Worm (Caenorhabditis elegans) whole organism, L1 larva: ENCODE data around the gene Y42H9AR.1.
A peak's percentile ranks its signal among the peaks of the same experiment; 100 is the strongest.

Experiments used
- C04F5.9 ChIP-seq: sonication (generic microtip); optimal IDR thresholded peaks from 2 replicates; lab custom pipeline; 2016; ENCODE audit warnings: missing genetic modification characterization, missing compliant biosample characterization
- C16A3.4 ChIP-seq: fragments of 150-350 bp; optimal IDR thresholded peaks from 2 replicates; lab custom pipeline; 2014; ENCODE audit warnings: missing biosample characterization, missing genetic modification characterization
- C34B4.2 ChIP-seq: sonication (generic microtip); optimal IDR thresholded peaks from 2 replicates; lab custom pipeline; 2017; ENCODE audit warnings: mild to moderate bottlenecking, missing genetic modification characterization, missing compliant biosample characterization
- alr-1 ChIP-seq: fragments of 200-800 bp; sonication (Bioruptor generic); optimal IDR thresholded peaks from 2 replicates; lab custom pipeline; 2018; ENCODE audit warnings: borderline replicate concordance, mild to moderate bottlenecking, missing genetic modification characterization, missing compliant biosample characterization
- dsc-1 ChIP-seq: sonication (generic microtip); optimal IDR thresholded peaks from 2 replicates; lab custom pipeline; 2016; ENCODE audit warnings: mild to moderate bottlenecking, missing genetic modification characterization, missing compliant biosample characterization
- efl-1 ChIP-seq, 4 experiments: fragments of 150-350 bp; optimal IDR thresholded peaks in 3 of 4; peaks in 1 of 4; 1 replicate in 1 of 4; 2 replicates in 3 of 4; lab custom pipeline; 2014; ENCODE audit warnings: missing biosample characterization in 2 of 4, missing genetic modification characterization in 2 of 4, missing genetic modification reagents in 2 of 4
- egl-13 ChIP-seq: sonication (generic microtip); optimal IDR thresholded peaks from 2 replicates; lab custom pipeline; 2016; ENCODE audit warnings: missing genotype, missing genetic modification reagents, missing genetic modification characterization, missing compliant biosample characterization
- egl-27 ChIP-seq, 2 experiments: fragments of 150-350 bp in 1 of 2; sonication (generic microtip); optimal IDR thresholded peaks; 3 replicates each; lab custom pipeline; 2017 to 2018; ENCODE audit warnings: missing biosample characterization in 2 of 2, missing genetic modification characterization in 2 of 2, missing genetic modification reagents in 2 of 2
- elt-2 ChIP-seq: sonication (generic microtip); optimal IDR thresholded peaks from 2 replicates; lab custom pipeline; 2016; ENCODE audit warnings: missing genetic modification characterization, mild to moderate bottlenecking, inconsistent platforms, missing compliant biosample characterization, missing genetic modification reagents
- fkh-4 ChIP-seq: sonication (generic microtip); optimal IDR thresholded peaks from 2 replicates; lab custom pipeline; 2016; ENCODE audit warnings: missing compliant biosample characterization, missing genetic modification characterization, borderline replicate concordance
- fkh-8 ChIP-seq: sonication (generic microtip); optimal IDR thresholded peaks from 2 replicates; lab custom pipeline; 2016; ENCODE audit warnings: mild to moderate bottlenecking, missing genetic modification characterization, missing compliant biosample characterization
- isw-1 ChIP-seq: fragments of 200-800 bp; sonication (Bioruptor generic); IDR thresholded peaks from 2 replicates; pipeline ENCODE4 v1.3.6; 2022; ENCODE audit warnings: missing genetic modification characterization, missing compliant biosample characterization
- lsy-2 ChIP-seq, 2 experiments: fragments of 150-350 bp; optimal IDR thresholded peaks; 2 replicates each; lab custom pipeline; 2014; ENCODE audit warnings: missing biosample characterization in 2 of 2, missing genetic modification characterization in 2 of 2
- nhr-84 ChIP-seq: sonication (generic microtip); optimal IDR thresholded peaks from 2 replicates; lab custom pipeline; 2017; ENCODE audit warnings: missing biosample characterization, missing genetic modification characterization
- sox-4 ChIP-seq: sonication (generic microtip); optimal IDR thresholded peaks from 2 replicates; lab custom pipeline; 2016; ENCODE audit warnings: missing genetic modification characterization, missing compliant biosample characterization
- sptf-1 ChIP-seq: fragments of 150-350 bp; optimal IDR thresholded peaks from 2 replicates; lab custom pipeline; 2014; ENCODE audit warnings: missing biosample characterization, missing genetic modification characterization
- swsn-7 ChIP-seq: sonication (generic microtip); optimal IDR thresholded peaks from 2 replicates; lab custom pipeline; 2016; ENCODE audit warnings: missing genetic modification characterization, missing compliant biosample characterization
- tbx-2 ChIP-seq: sonication (generic microtip); optimal IDR thresholded peaks from 2 replicates; lab custom pipeline; 2016; ENCODE audit warnings: missing genetic modification characterization, missing compliant biosample characterization
- tlp-1 ChIP-seq: fragments of 150-350 bp; optimal IDR thresholded peaks from 2 replicates; lab custom pipeline; 2014; ENCODE audit warnings: missing biosample characterization, missing genetic modification characterization

Y42H9AR.1 gene

DNA sequence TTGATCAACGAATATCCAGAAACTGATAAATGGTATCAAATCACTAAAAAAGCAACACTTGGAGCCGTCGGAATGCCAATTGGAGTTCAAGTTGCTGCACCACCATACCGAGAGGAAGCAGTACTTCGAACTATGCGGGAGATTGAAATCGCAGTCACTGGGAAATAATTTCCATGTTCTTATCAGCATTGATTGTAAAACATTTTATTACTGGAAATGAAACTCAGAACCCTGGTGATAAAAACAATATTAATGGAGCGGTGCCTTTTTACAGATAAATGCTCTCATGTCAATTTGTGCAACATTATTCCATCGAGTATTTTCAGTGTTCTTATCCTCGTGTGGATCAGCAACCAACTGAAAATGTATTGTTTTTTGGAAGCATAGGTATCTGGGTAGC is 48.6 kb downstream of the Y42H9AR.1 start:
- TF ChIP-seq tlp-1 (tag; lab: Kevin White, UChicago) (peak; percentile 9), dsc-1 (tag; lab: Kevin White, UChicago) (no peak), elt-2 (tag; lab: Kevin White, UChicago) (peak; percentile 37), sox-4 (tag; lab: Kevin White, UChicago) (no peak), nhr-84 (tag; lab: Kevin White, UChicago) (no peak)

DNA sequence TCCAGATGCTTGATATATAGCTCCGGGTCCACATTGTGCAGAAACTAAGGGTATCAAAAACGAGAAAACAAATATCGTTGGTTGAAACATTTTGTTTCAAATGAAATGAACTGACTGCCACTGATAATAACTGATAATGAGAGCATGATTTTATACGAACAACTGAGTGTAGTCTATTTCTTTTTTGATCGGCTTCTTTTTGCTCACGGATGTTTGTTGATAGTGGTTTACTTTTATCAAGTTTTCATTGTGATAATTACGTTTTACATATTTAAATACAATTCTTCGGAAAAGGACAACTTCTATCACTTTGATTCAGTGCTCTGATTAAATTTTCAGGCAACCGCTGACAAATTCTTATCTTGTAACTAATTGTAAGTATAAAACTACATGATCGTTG is 50.5 kb downstream of the Y42H9AR.1 start, which contains the start of gene clec-51:
TSS of gene clec-51 (minus strand) at position 114 of the 400 bp plus-strand sequence.
- TF ChIP-seq isw-1 (GFP tag; lab: Robert Waterston, UW) (no peak), elt-2 (tag; lab: Kevin White, UChicago) (peak; percentile 92)

DNA sequence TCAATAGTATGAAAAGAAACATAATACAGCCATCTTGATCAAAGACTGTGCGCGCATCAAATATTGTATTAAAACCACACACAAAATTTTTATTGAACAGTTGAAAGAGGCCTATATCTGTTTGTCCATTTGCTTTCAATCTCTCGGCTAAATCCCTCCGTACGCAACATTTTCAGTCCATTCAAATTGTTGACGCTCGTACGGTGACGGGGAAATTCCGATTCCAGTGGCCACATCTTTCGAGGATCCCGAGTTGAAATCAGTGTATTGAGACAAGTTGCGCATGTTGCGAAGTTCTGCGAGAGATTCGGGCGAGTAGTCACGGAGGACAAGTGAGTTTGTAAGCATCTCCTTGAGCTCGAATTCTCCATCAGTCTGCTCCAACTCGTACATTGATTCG is 51.3 kb downstream of the Y42H9AR.1 start:
- TF ChIP-seq efl-1 (optimal IDR thresholded peaks at IDR 0.05; lab: Kevin White, UChicago) (no peak), efl-1 (GFP tag; optimal IDR thresholded peaks at IDR 0.05 in 1 of 2; lab: Kevin White, UChicago) (no peak), isw-1 (GFP tag; lab: Robert Waterston, UW) (no peak), fkh-4 (tag; lab: Kevin White, UChicago) (no peak), swsn-7 (tag; lab: Kevin White, UChicago) (no peak), C04F5.9 (tag; lab: Kevin White, UChicago) (no peak), alr-1 (tag; lab: Kevin White, UChicago) (no peak), egl-13 (tag; lab: Kevin White, UChicago) (no peak), C34B4.2 (no peak), tbx-2 (tag; lab: Kevin White, UChicago) (no peak), elt-2 (tag; lab: Kevin White, UChicago) (no peak), egl-27 (tag; optimal IDR thresholded peaks at IDR 0.05; lab: Kevin White, UChicago) (no peak), lsy-2 (tag; optimal IDR thresholded peaks at IDR 0.05; lab: Kevin White, UChicago) (no peak), sptf-1 (tag; lab: Kevin White, UChicago) (no peak), C16A3.4 (tag; lab: Kevin White, UChicago) (no peak), fkh-8 (tag; lab: Kevin White, UChicago) (no peak)
